Fruit fly (Drosophila melanogaster): ENCODE data around the gene Nedd8.

The Nedd8 gene

DNA sequence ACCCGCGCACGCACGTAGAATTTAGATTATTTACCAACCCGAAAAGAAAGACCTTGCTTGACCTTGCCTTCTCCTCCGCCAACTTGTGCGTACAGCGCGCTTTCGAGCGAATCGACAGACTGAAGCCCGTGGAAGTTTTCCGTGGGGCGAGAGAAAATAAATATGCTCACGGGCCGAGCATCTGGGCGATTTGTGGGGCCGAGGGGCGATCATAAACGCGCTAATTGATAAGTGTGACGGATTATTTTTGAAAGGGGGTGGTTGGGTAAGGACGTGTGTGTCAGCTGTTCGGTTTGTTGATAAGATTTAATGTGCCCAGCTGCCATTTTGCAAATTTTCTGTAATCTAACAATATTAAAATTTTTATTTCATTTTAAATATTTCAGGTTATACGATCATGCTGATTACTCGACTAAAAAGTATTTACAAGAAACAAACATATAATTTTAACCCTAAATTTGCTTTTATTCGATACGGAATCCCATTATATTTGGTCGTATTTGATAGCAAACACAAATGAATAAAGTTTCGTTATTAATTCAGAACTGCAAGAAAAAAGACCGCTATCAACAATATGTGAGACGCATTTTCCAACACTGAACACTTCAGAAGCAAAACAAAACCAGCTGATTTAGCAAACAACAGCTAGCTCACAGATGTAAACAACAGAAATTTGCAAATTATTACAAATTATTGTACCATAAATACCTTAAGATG is 22.6 kb upstream of the Nedd8 start, which contains the start of the genes L2HGDH and CG10431 (continued):
- 0 out of 3 replicates have a peak, but pooled peaks have one; percentile 27 for TF ChIP-seq Dbx (GFP tag; IDR thresholded peaks at IDR 0.05)
- TF ChIP-seq HmgZ (tag; optimal IDR thresholded peaks at IDR 0.05), result peak; percentile 51
- no peak; the same call in 1 of the 2 replicates for TF ChIP-seq ranshi (GFP tag; IDR thresholded peaks at IDR 0.05)
- TF ChIP-seq CG17802 (tag; optimal IDR thresholded peaks at IDR 0.05), result no peak
- TF ChIP-seq fu2 (GFP tag; optimal IDR thresholded peaks at IDR 0.05), result no peak
- peak; percentile 52 for TF ChIP-seq bcd (GFP tag; optimal IDR thresholded peaks at IDR 0.05)
- TF ChIP-seq ci (GFP tag; IDR thresholded peaks at IDR 0.05), result peak; percentile 55; the same call in 2 of the 3 replicates
- TF ChIP-seq TFAM (GFP tag; optimal IDR thresholded peaks at IDR 0.05), result no peak
- no peak for TF ChIP-seq p53 (GFP tag; optimal IDR thresholded peaks at IDR 0.05)
- no peak for TF ChIP-seq CG2199 (GFP tag; IDR thresholded peaks at IDR 0.05)
- TF ChIP-seq crp (GFP tag; optimal IDR thresholded peaks at IDR 0.05), result peak; percentile 71 to 97
- TF ChIP-seq usp (GFP tag; optimal IDR thresholded peaks at IDR 0.05), result no peak
- TF ChIP-seq HLHmδ (GFP tag; optimal IDR thresholded peaks at IDR 0.05), result no peak
- peak; percentile 11 for TF ChIP-seq Fer3 (tag; optimal IDR thresholded peaks at IDR 0.05)
- no peak for TF ChIP-seq klu (GFP tag; IDR thresholded peaks at IDR 0.05)
- no peak for TF ChIP-seq wor (GFP tag; IDR thresholded peaks at IDR 0.05)
- TF ChIP-seq Aef1 (GFP tag; IDR thresholded peaks at IDR 0.05), result no peak
- TF ChIP-seq Kr (GFP tag; optimal IDR thresholded peaks at IDR 0.05), result no peak
- no peak for TF ChIP-seq nau (GFP tag; optimal IDR thresholded peaks at IDR 0.05)
- TF ChIP-seq dpn (GFP tag; optimal IDR thresholded peaks at IDR 0.05), result peak; percentile 42 to 68
- TF ChIP-seq E2f1 (GFP tag; IDR thresholded peaks at IDR 0.05), result no peak
- TF ChIP-seq CG13775 (GFP tag; optimal IDR thresholded peaks at IDR 0.05), result peak; percentile 63
- TF ChIP-seq Oaz (GFP tag; IDR thresholded peaks at IDR 0.05), result no peak
- no peak for TF ChIP-seq nerfin-2 (GFP tag; IDR thresholded peaks at IDR 0.05; ENCODE audit: partially characterized antibody)
- TF ChIP-seq CG4854 (GFP tag; optimal IDR thresholded peaks at IDR 0.05), result peak; percentile 54
- peak; percentile 75 for TF ChIP-seq Hmr (GFP tag; optimal IDR thresholded peaks at IDR 0.05)
- peak; percentile 79 for TF ChIP-seq CG17361 (GFP tag; IDR thresholded peaks at IDR 0.05)
- TF ChIP-seq CG17385 (GFP tag; optimal IDR thresholded peaks at IDR 0.05), result peak; percentile 58
- TF ChIP-seq pzg (GFP tag; optimal IDR thresholded peaks at IDR 0.05), result peak; percentile 52
- TF ChIP-seq pan (optimal IDR thresholded peaks at IDR 0.05), result no peak
- TF ChIP-seq pan (GFP tag; optimal IDR thresholded peaks at IDR 0.05 in 1 of 2, IDR thresholded peaks at IDR 0.05 in 1 of 2), result peak in 1 of 2 experiments; percentile 19
- peak; percentile 21 for TF ChIP-seq mam (GFP tag; optimal IDR thresholded peaks at IDR 0.05)
- peak; percentile 57 for TF ChIP-seq CG3281 (GFP tag; optimal IDR thresholded peaks at IDR 0.05)
- TF ChIP-seq CG7271 (tag; optimal IDR thresholded peaks at IDR 0.05), result peak; percentile 43
- TF ChIP-seq CG17568 (GFP tag; optimal IDR thresholded peaks at IDR 0.05), result no peak
- TF ChIP-seq Taf1 (GFP tag; IDR thresholded peaks at IDR 0.05), result no peak
- peak; percentile 4 for TF ChIP-seq btn (GFP tag; optimal IDR thresholded peaks at IDR 0.05)
- 0 out of 2 replicates have a peak, but pooled peaks have one; percentile 17 for TF ChIP-seq unc-4 (GFP tag; IDR thresholded peaks at IDR 0.05; ENCODE audit: partially characterized antibody)
- peak; percentile 57 for TF ChIP-seq NfI (GFP tag; optimal IDR thresholded peaks at IDR 0.05)
- 0 out of 2 replicates have a peak, but pooled peaks have one; percentile 30 for TF ChIP-seq esg (GFP tag; conservative IDR thresholded peaks at IDR 0.05)
- peak; percentile 34 for TF ChIP-seq disco-r (GFP tag; optimal IDR thresholded peaks at IDR 0.05)
- no peak for TF ChIP-seq CG12236 (GFP tag; optimal IDR thresholded peaks at IDR 0.05)
- TF ChIP-seq cas (GFP tag; IDR thresholded peaks at IDR 0.05), result 0 out of 2 replicates have a peak, but pooled peaks have one; percentile 29
- TF ChIP-seq CG4328 (GFP tag; optimal IDR thresholded peaks at IDR 0.05), result peak; percentile 56
- no peak for TF ChIP-seq CG33213 (GFP tag; optimal IDR thresholded peaks at IDR 0.05)
- TF ChIP-seq tup (GFP tag; optimal IDR thresholded peaks at IDR 0.05), result peak; percentile 30
- no peak for TF ChIP-seq corto (GFP tag; optimal IDR thresholded peaks at IDR 0.05)
- no peak for TF ChIP-seq eve (GFP tag; optimal IDR thresholded peaks at IDR 0.05)
- peak; percentile 72 for TF ChIP-seq CG12104 (GFP tag; optimal IDR thresholded peaks at IDR 0.05)
- TF ChIP-seq sima (GFP tag; optimal IDR thresholded peaks at IDR 0.05), result no peak

All from whole organism, embryonic.